Worm (Caenorhabditis elegans) whole organism, midembryonic: ENCODE measurements around the gene ced-7.
A peak's percentile ranks its signal among the peaks of the same experiment; 100 is the strongest.

Experiments
- T22C8.4 ChIP-seq: fragments of 200-800 bp; sonication (Bioruptor generic); IDR thresholded peaks from 2 replicates; pipeline ENCODE4 v1.3.6; 2022; ENCODE audit warnings: missing genetic modification characterization, missing compliant biosample characterization
- cog-1 ChIP-seq: sonication (generic microtip); optimal IDR thresholded peaks from 2 replicates; lab custom pipeline; 2016; ENCODE audit warnings: missing genetic modification characterization, missing compliant biosample characterization
- klf-2 ChIP-seq: fragments of 200-800 bp; sonication (Bioruptor generic); conservative IDR thresholded peaks from 2 replicates; pipeline ENCODE4 v1.3.6; 2022; ENCODE audit warnings: missing genetic modification reagents, missing genetic modification characterization, missing compliant biosample characterization
- ref-1 ChIP-seq: fragments of 200-800 bp; sonication (Bioruptor generic); conservative IDR thresholded peaks from 2 replicates; pipeline ENCODE4 v1.3.6; 2022; ENCODE audit warnings: missing genetic modification reagents, missing genetic modification characterization, missing compliant biosample characterization

DNA sequence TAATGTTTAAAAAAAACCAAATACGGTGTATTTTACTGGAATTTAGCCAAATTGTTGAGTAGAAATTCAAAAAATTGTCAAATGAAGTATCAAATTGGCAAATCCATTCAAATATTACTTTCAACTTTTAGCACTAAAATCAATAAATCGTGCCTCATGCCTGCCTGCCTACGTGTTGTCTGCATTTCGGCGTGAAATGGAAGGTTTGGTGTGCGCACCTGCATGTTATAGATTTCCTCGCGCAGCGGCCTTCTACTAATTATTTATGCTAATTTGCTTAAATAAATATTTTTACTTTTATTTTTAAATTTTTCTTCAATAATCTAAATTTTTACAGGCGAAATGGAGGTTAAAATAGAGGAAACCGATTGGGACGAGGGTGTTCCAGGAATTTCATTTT is 51.1 kb downstream of the ced-7 start, which contains the start of gene ZK1098.2:
- TF ChIP-seq T22C8.4 (GFP tag; lab: Robert Waterston, UW): peak; percentile 38; the same call in 1 of the 2 replicates
- no peak for TF ChIP-seq klf-2 (GFP tag; lab: Robert Waterston, UW)
- TF ChIP-seq ref-1: no peak
- TF ChIP-seq cog-1 (tag; lab: Kevin White, UChicago): no peak
